Fruit fly (Drosophila melanogaster) whole organism, embryonic: ENCODE data around the gene CG18661.

Experiments
- Antp ChIP-seq: fragments of 200-800 bp; sonication (Bioruptor generic); optimal IDR thresholded peaks from 3 replicates; lab custom pipeline; 2016; ENCODE audit warnings: missing biosample characterization, missing genetic modification characterization
- B-H1 ChIP-seq: fragments of 200-800 bp; sonication (Bioruptor generic); IDR thresholded peaks from 3 replicates; pipeline ENCODE4 v1.3.6; 2022; ENCODE audit warnings: missing biosample characterization, missing genetic modification characterization
- BtbVII ChIP-seq: fragments of 200-800 bp; sonication (Bioruptor generic); optimal IDR thresholded peaks from 3 replicates; lab custom pipeline; 2017; ENCODE audit warnings: missing biosample characterization, mild to moderate bottlenecking, missing genetic modification characterization
- CG10209 ChIP-seq: fragments of 200-800 bp; sonication (Bioruptor generic); optimal IDR thresholded peaks from 3 replicates; lab custom pipeline; 2017; ENCODE audit warnings: missing biosample characterization, mild to moderate bottlenecking, missing genetic modification characterization, missing genetic modification reagents
- CG10543 ChIP-seq: fragments of 200-800 bp; sonication (Bioruptor generic); optimal IDR thresholded peaks from 3 replicates; lab custom pipeline; 2017; ENCODE audit warnings: missing biosample characterization, mild to moderate bottlenecking, missing genetic modification characterization, moderate library complexity
- CG11504 ChIP-seq: fragments of 200-800 bp; sonication (Bioruptor generic); optimal IDR thresholded peaks from 3 replicates; lab custom pipeline; 2019; ENCODE audit warnings: missing biosample characterization, mild to moderate bottlenecking, missing genetic modification characterization, moderate library complexity
- CG14710 ChIP-seq: fragments of 200-800 bp; sonication (Bioruptor generic); optimal IDR thresholded peaks from 3 replicates; lab custom pipeline; 2019; ENCODE audit warnings: missing biosample characterization, mild to moderate bottlenecking, missing genetic modification characterization, moderate library complexity
- CG1603 ChIP-seq: fragments of 200-800 bp; sonication (Bioruptor generic); optimal IDR thresholded peaks from 2 replicates; lab custom pipeline; 2019; ENCODE audit warnings: missing biosample characterization, mild to moderate bottlenecking, missing genetic modification characterization, moderate library complexity
- CG17612 ChIP-seq: fragments of 200-800 bp; sonication (Bioruptor generic); IDR thresholded peaks from 2 replicates; pipeline ENCODE4 v1.3.6; 2022; ENCODE audit warnings: missing biosample characterization, missing genetic modification characterization
- CG18599 ChIP-seq: fragments of 200-800 bp; sonication (Bioruptor generic); optimal IDR thresholded peaks from 3 replicates; lab custom pipeline; 2017; ENCODE audit warnings: missing biosample characterization, missing genetic modification characterization, mild to moderate bottlenecking, moderate library complexity, missing genetic modification reagents
- CG2678 ChIP-seq: fragments of 200-800 bp; sonication (Bioruptor generic); optimal IDR thresholded peaks from 3 replicates; lab custom pipeline; 2019; ENCODE audit warnings: missing biosample characterization, mild to moderate bottlenecking, missing genetic modification characterization, moderate library complexity
- CG34376 ChIP-seq: fragments of 200-800 bp; sonication (Bioruptor generic); optimal IDR thresholded peaks from 2 replicates; lab custom pipeline; 2018; ENCODE audit warnings: missing biosample characterization, mild to moderate bottlenecking, missing genetic modification characterization
- CG4617 ChIP-seq: fragments of 200-800 bp; sonication (Bioruptor generic); optimal IDR thresholded peaks from 3 replicates; lab custom pipeline; 2016; ENCODE audit warnings: missing biosample characterization, missing genetic modification characterization, borderline replicate concordance
- CG6175 ChIP-seq: fragments of 200-800 bp; sonication (Bioruptor generic); IDR thresholded peaks from 3 replicates; pipeline ENCODE4 v1.3.6; 2022; ENCODE audit warnings: missing biosample characterization, missing genetic modification characterization
- CG8089 ChIP-seq: fragments of 200-800 bp; sonication (Bioruptor generic); optimal IDR thresholded peaks from 3 replicates; lab custom pipeline; 2016; ENCODE audit warnings: missing biosample characterization, missing genetic modification characterization
- CG8924 ChIP-seq: fragments of 200-800 bp; optimal IDR thresholded peaks from 3 replicates; lab custom pipeline; 2019; ENCODE audit warnings: missing biosample characterization, mild to moderate bottlenecking, missing genetic modification characterization, moderate library complexity
- CG9437 ChIP-seq: fragments of 200-800 bp; sonication (Bioruptor generic); optimal IDR thresholded peaks from 2 replicates; lab custom pipeline; 2018; ENCODE audit warnings: missing biosample characterization, mild to moderate bottlenecking, missing genetic modification characterization
- CG9932 ChIP-seq: fragments of 200-800 bp; sonication (Bioruptor generic); IDR thresholded peaks from 2 replicates; pipeline ENCODE4 v1.3.6; 2022; ENCODE audit warnings: missing biosample characterization, missing genetic modification characterization
- Eip74EF ChIP-seq, 2 experiments: fragments of 200-800 bp in 1 of 2; fragments of >200 bp in 1 of 2; sonication (Bioruptor generic) in 1 of 2; optimal IDR thresholded peaks; 2 replicates each; lab custom pipeline; 2017 to 2019; ENCODE audit warnings: missing biosample characterization in 2 of 2, missing genetic modification characterization in 2 of 2, mild to moderate bottlenecking in 1 of 2, moderate library complexity in 1 of 2
- Ets65A ChIP-seq: fragments of 200-800 bp; sonication (Bioruptor generic); peaks from one replicate; lab custom pipeline; 2016; ENCODE audit warnings: missing biosample characterization, missing genetic modification characterization
- Hmx ChIP-seq: fragments of 200-800 bp; sonication (Bioruptor generic); optimal IDR thresholded peaks from 2 replicates; lab custom pipeline; 2016; ENCODE audit warnings: missing biosample characterization, missing genetic modification characterization
- Med ChIP-seq: fragments of 200-800 bp; sonication (Bioruptor generic); peaks from one replicate; lab custom pipeline; 2016; ENCODE audit warnings: missing biosample characterization, missing genetic modification characterization, mild to moderate bottlenecking, inconsistent platforms, moderate library complexity
- Optix ChIP-seq: fragments of 200-800 bp; sonication (Bioruptor generic); IDR thresholded peaks from 3 replicates; pipeline ENCODE4 v1.3.6; 2022; ENCODE audit warnings: missing biosample characterization, missing genetic modification characterization
- Pdp1 ChIP-seq, 2 experiments: fragments of 200-800 bp; sonication (Bioruptor generic); optimal IDR thresholded peaks; 3 replicates each; lab custom pipeline; 2016; ENCODE audit warnings: missing biosample characterization in 2 of 2, missing genetic modification characterization in 2 of 2, mild to moderate bottlenecking in 1 of 2, moderate library complexity in 1 of 2
- ase ChIP-seq: fragments of 200-800 bp; sonication (Bioruptor generic); IDR thresholded peaks from 3 replicates; pipeline ENCODE4 v1.3.6; 2022; ENCODE audit warnings: missing biosample characterization, missing genetic modification characterization
- chinmo ChIP-seq: fragments of 200-800 bp; sonication (Bioruptor generic); IDR thresholded peaks from 4 replicates; pipeline ENCODE4 v1.3.6; 2022; ENCODE audit warnings: missing biosample characterization, missing genetic modification characterization; ENCODE audit not compliant: partially characterized antibody
- exex ChIP-seq: fragments of 200-800 bp; sonication (Bioruptor generic); optimal IDR thresholded peaks from 4 replicates; lab custom pipeline; 2018; ENCODE audit warnings: missing biosample characterization, mild to moderate bottlenecking, missing genetic modification characterization, moderate library complexity
- fd3F ChIP-seq: fragments of 200-800 bp; sonication (Bioruptor generic); optimal IDR thresholded peaks from 2 replicates; lab custom pipeline; 2018; ENCODE audit warnings: missing biosample characterization, mild to moderate bottlenecking, missing genetic modification characterization, moderate library complexity
- gce ChIP-seq: fragments of 200-800 bp; sonication (Bioruptor generic); IDR thresholded peaks from 3 replicates; pipeline ENCODE4 v1.3.6; 2022; ENCODE audit warnings: missing biosample characterization, missing genetic modification characterization
- grn ChIP-seq: fragments of 200-800 bp; sonication (Bioruptor generic); optimal IDR thresholded peaks from 3 replicates; lab custom pipeline; 2017; ENCODE audit warnings: missing biosample characterization, missing genetic modification characterization
- gro ChIP-seq: fragments of 200-800 bp; sonication (Bioruptor generic); optimal IDR thresholded peaks from 2 replicates; lab custom pipeline; 2016; ENCODE audit warnings: missing biosample characterization, missing genetic modification characterization
- ind ChIP-seq: fragments of 200-800 bp; sonication (Bioruptor generic); optimal IDR thresholded peaks from 3 replicates; lab custom pipeline; 2016; ENCODE audit warnings: missing biosample characterization, missing genetic modification characterization
- jumu ChIP-seq: fragments of 200-800 bp; sonication (Bioruptor generic); optimal IDR thresholded peaks from 3 replicates; lab custom pipeline; 2016; ENCODE audit warnings: missing biosample characterization, missing genetic modification characterization
- kah ChIP-seq: fragments of 200-800 bp; sonication (Bioruptor generic); optimal IDR thresholded peaks from 2 replicates; lab custom pipeline; 2018; ENCODE audit warnings: missing biosample characterization, mild to moderate bottlenecking, missing genetic modification characterization
- kay ChIP-seq: fragments of 200-800 bp; sonication (Bioruptor generic); optimal IDR thresholded peaks from 2 replicates; lab custom pipeline; 2016; ENCODE audit warnings: missing biosample characterization, missing genetic modification characterization
- lab ChIP-seq: fragments of 200-800 bp; sonication (Bioruptor generic); optimal IDR thresholded peaks from 3 replicates; lab custom pipeline; 2017; ENCODE audit warnings: missing biosample characterization, missing genetic modification characterization, mild to moderate bottlenecking, moderate library complexity, missing genetic modification reagents
- lmd ChIP-seq: fragments of 200-800 bp; sonication (Bioruptor generic); IDR thresholded peaks from 2 replicates; pipeline ENCODE4 v1.3.6; 2022; ENCODE audit warnings: missing biosample characterization, missing genetic modification characterization
- lola ChIP-seq, 3 experiments: fragments of >200 bp in 2 of 3; fragments of 200-800 bp in 1 of 3; sonication (Bioruptor generic) in 1 of 3; optimal IDR thresholded peaks; 2 replicates each; lab custom pipeline; 2017 to 2019; ENCODE audit warnings: missing biosample characterization in 3 of 3, missing genetic modification characterization in 3 of 3, mild to moderate bottlenecking in 1 of 3, moderate library complexity in 1 of 3
- mirr ChIP-seq: fragments of 200-800 bp; sonication (Bioruptor generic); optimal IDR thresholded peaks from 3 replicates; lab custom pipeline; 2018; ENCODE audit warnings: missing biosample characterization, mild to moderate bottlenecking, missing genetic modification characterization
- prd ChIP-seq, 3 experiments: fragments of >200 bp in 2 of 3; fragments of 200-800 bp in 1 of 3; sonication (Bioruptor generic) in 1 of 3; optimal IDR thresholded peaks in 2 of 3; IDR thresholded peaks in 1 of 3; 2 replicates in 2 of 3; 3 replicates in 1 of 3; pipeline versions ENCODE4 v1.3.6 to Lab custom; 2017 to 2022; ENCODE audit warnings: missing biosample characterization in 1 of 3, missing genetic modification characterization in 1 of 3
- sd ChIP-seq: fragments of 200-800 bp; sonication (Bioruptor generic); optimal IDR thresholded peaks from 3 replicates; lab custom pipeline; 2018; ENCODE audit warnings: missing biosample characterization, mild to moderate bottlenecking, missing genetic modification characterization, moderate library complexity
- sens ChIP-seq: fragments of 200-800 bp; sonication (Bioruptor generic); peaks from one replicate; lab custom pipeline; 2016; ENCODE audit warnings: missing biosample characterization, missing genetic modification characterization
- sima ChIP-seq: fragments of 200-800 bp; sonication (Bioruptor generic); optimal IDR thresholded peaks from 2 replicates; lab custom pipeline; 2016; ENCODE audit warnings: missing biosample characterization, missing genetic modification characterization
- sug ChIP-seq: fragments of 200-800 bp; optimal IDR thresholded peaks from 2 replicates; lab custom pipeline; 2019; ENCODE audit warnings: missing biosample characterization, mild to moderate bottlenecking, missing genetic modification characterization, moderate library complexity
- usp ChIP-seq: fragments of >200 bp; optimal IDR thresholded peaks from 2 replicates; lab custom pipeline; 2017; ENCODE audit warnings: missing biosample characterization, missing genetic modification characterization

Gene CG18661

dm6 chr2L:8984614-8985318 lies 12.6 kb upstream of the CG18661 start, which contains the start of gene CG13101 (continued):
- peak; percentile 92 for TF ChIP-seq ase (GFP tag; lab: Robert Waterston, UW)
- peak; percentile 87; the same call in 2 of the 3 replicates for TF ChIP-seq CG6175 (GFP tag; lab: Robert Waterston, UW)
- TF ChIP-seq grn (GFP tag; lab: Kevin White, UChicago), result peak; percentile 54
- TF ChIP-seq fd3F (GFP tag; lab: Kevin White, UChicago), result peak; percentile 92
- TF ChIP-seq CG8089 (GFP tag; lab: Kevin White, UChicago), result peak; percentile 63
- peak; percentile 80 for TF ChIP-seq jumu (GFP tag; lab: Kevin White, UChicago)
- peak; percentile 14 for TF ChIP-seq Antp (GFP tag; lab: Kevin White, UChicago)
- TF ChIP-seq gce (GFP tag; lab: Robert Waterston, UW), result peak; percentile 93
- peak; percentile 91 for TF ChIP-seq CG11504 (tag; lab: Kevin White, UChicago)
- TF ChIP-seq Hmx (GFP tag; lab: Kevin White, UChicago), result peak; percentile 71
- TF ChIP-seq Optix, result no peak
- TF ChIP-seq CG9437 (GFP tag; lab: Kevin White, UChicago), result peak; percentile 82
- TF ChIP-seq CG4617, result peak; percentile 61
- no peak for TF ChIP-seq usp (GFP tag; lab: Kevin White, UChicago)
- TF ChIP-seq lola (GFP tag; optimal IDR thresholded peaks at IDR 0.05; lab: Kevin White, UChicago), result peak in 1 of 3 experiments; percentile 93
- peak; percentile 91 for TF ChIP-seq CG14710 (tag; lab: Kevin White, UChicago)
- peak; percentile 81 for TF ChIP-seq CG1603 (tag; lab: Kevin White, UChicago)
- TF ChIP-seq B-H1 (GFP tag; lab: Robert Waterston, UW), result peak; percentile 91
- no peak for TF ChIP-seq prd (optimal IDR thresholded peaks at IDR 0.05; lab: Kevin White, UChicago)
- peak; percentile 94 for TF ChIP-seq prd (GFP tag; IDR thresholded peaks at IDR 0.05; lab: Robert Waterston, UW)
- peak; percentile 84 for TF ChIP-seq Ets65A
- peak; percentile 87 for TF ChIP-seq CG17612 (GFP tag; lab: Robert Waterston, UW)
- peak; percentile 68 for TF ChIP-seq kah (GFP tag; lab: Kevin White, UChicago)
- TF ChIP-seq sima (GFP tag; lab: Kevin White, UChicago), result no peak
- peak; percentile 89 for TF ChIP-seq CG10209 (GFP tag; lab: Kevin White, UChicago)

- TF ChIP-seq BtbVII (GFP tag; lab: Kevin White, UChicago) (peak; percentile 32), ind (GFP tag; lab: Kevin White, UChicago) (no peak), kay (GFP tag; lab: Kevin White, UChicago) (no peak), CG34376 (GFP tag; lab: Kevin White, UChicago) (peak; percentile 98), CG10543 (GFP tag; lab: Kevin White, UChicago) (peak; percentile 13), CG18599 (GFP tag; lab: Kevin White, UChicago) (peak; percentile 25), lab (peak; percentile 15), Pdp1 (GFP tag; optimal IDR thresholded peaks at IDR 0.05; lab: Kevin White, UChicago) (peak in 1 of 2 experiments; percentile 85), CG8924 (tag; lab: Kevin White, UChicago) (no peak), sd (tag; lab: Kevin White, UChicago) (peak; percentile 79), lmd (GFP tag; lab: Robert Waterston, UW) (no peak), exex (tag; lab: Kevin White, UChicago) (peak; percentile 93), CG2678 (tag; lab: Kevin White, UChicago) (peak; percentile 10), grn (GFP tag; lab: Kevin White, UChicago) (peak; percentile 31), sug (tag; lab: Kevin White, UChicago) (peak; percentile 83), CG9932 (GFP tag; lab: Robert Waterston, UW) (no peak), mirr (GFP tag; lab: Kevin White, UChicago) (peak; percentile 84), chinmo (0 out of 4 replicates have a peak, but pooled peaks have one; percentile 44), Eip74EF (GFP tag; optimal IDR thresholded peaks at IDR 0.05; lab: Kevin White, UChicago) (peak in 1 of 2 experiments; percentile 67), gro (GFP tag; lab: Kevin White, UChicago) (peak; percentile 14), sens (GFP tag; lab: Kevin White, UChicago) (peak; percentile 64), Med (peak; percentile 41)
Measured at dm6 chr2L:8987251-8987937, 10.0 kb upstream of the CG18661 start.
